Worm (Caenorhabditis elegans): ENCODE measurements around the gene pals-24.

pals-24 gene

DNA sequence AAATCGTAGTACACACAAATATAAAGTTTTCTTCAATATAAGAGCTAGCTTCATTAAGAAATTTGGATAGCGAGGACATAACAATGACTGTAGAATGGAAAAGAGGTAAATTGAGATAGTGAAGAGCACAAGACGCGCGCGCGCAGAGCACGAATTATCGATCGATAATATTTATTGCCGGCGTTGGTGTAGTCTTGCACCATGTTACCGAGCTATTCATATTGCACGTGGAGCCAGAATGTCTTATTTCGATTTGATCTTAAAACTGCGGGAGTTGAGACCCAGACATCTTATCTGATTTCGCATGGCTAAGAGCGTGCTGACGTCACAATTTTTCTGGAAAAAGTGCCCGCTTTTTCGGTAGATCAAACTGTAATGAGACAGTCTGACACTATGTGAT, 49.2 kb downstream of the pals-24 start, which contains the start of gene F40G9.18:
Gene F40G9.18, minus strand, starts transcription at position 101 of the 400 bp plus-strand sequence.
- TF ChIP-seq unc-62 (GFP tag; optimal IDR thresholded peaks at IDR 0.05): no peak

DNA sequence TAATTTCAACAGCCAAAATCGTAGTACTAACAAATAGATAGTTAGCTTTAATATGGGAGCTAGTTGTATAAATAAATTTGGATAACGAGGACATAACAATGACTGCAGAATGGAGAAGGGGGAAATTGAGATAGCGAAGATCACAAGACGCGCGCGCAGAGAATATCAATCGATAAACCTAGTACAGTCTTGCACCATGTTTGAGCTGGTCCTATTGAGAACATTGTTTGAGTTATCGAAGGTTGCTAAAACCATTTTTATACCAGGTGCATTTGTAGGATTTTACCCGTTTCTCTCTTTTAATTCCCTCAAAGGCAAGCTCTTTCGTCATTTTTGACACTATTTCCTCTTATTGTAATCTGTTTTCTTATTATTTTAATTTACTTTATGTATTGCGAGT, 51.4 kb downstream of the pals-24 start, which contains the start of the genes F40G9.9 and F40G9.12:
Gene F40G9.9, minus strand, starts transcription at position 101 of the 400 bp plus-strand sequence.
Gene F40G9.12, plus strand, starts transcription at position 231 of the 400 bp plus-strand sequence.
- no peak for TF ChIP-seq unc-62 (GFP tag; optimal IDR thresholded peaks at IDR 0.05)

DNA sequence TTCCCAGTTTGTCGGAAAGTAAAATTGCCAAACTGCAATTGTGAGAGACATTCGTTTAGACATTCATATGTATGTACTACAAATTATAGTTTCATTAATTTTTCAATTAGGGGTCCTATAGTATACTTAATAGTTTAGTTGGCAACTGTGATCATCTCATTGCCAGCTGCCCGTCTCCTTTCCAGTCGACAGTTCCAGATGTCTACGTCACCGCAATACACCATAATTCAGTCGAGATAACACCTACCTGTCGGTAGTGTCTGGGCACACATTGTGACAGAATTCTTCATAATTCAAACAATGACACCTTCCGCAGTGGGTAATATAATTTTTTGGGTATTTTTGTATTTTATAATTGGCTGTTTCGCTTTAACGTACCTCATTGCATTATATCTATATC, 53.3 kb downstream of the pals-24 start, which contains the start of gene F40G9.19:
Gene F40G9.19, plus strand, starts transcription at position 301 of the 400 bp plus-strand sequence.
- no peak for TF ChIP-seq unc-62 (GFP tag; optimal IDR thresholded peaks at IDR 0.05)
